Worm (Caenorhabditis elegans) whole organism, L2 larva: ENCODE data around the gene dyf-6.

ENCODE experiments used
- lsy-2 ChIP-seq, 2 experiments: fragments of 150-350 bp in 1 of 2; sonication (generic microtip) in 1 of 2; optimal IDR thresholded peaks; 2 replicates each; lab custom pipeline; 2014 to 2017; ENCODE audit warnings: missing biosample characterization in 2 of 2, missing genetic modification characterization in 2 of 2
- nhr-77 ChIP-seq: fragments of 150-350 bp; optimal IDR thresholded peaks from 2 replicates; lab custom pipeline; 2014; ENCODE audit warnings: missing biosample characterization, missing genetic modification characterization
- unc-39 ChIP-seq: fragments of 150-350 bp; optimal IDR thresholded peaks from 2 replicates; lab custom pipeline; 2014; ENCODE audit warnings: missing biosample characterization, missing genetic modification characterization
- unc-62 ChIP-seq: fragments of 150-350 bp; optimal IDR thresholded peaks from 2 replicates; lab custom pipeline; 2014; ENCODE audit warnings: missing biosample characterization, missing genetic modification reagents, missing genetic modification characterization

- TF ChIP-seq unc-62 (GFP tag; lab: Kevin White, UChicago) (no peak), nhr-77 (tag; lab: Kevin White, UChicago) (no peak), unc-39 (tag; lab: Kevin White, UChicago) (no peak), lsy-2 (tag; optimal IDR thresholded peaks at IDR 0.05; lab: Kevin White, UChicago) (no peak)
These were observed 41.8 kb upstream of the dyf-6 start for ce11 chrX:10428109-10428508.
